Fruit fly (Drosophila melanogaster): ENCODE data around the gene Pvr.

Pvr gene

dm6 chr2L:8212666-8213270 is 26.9 kb downstream of the Pvr start, which contains the start of the genes CG8372 and CG8360 (continued):
- TF ChIP-seq lola (GFP tag; optimal IDR thresholded peaks at IDR 0.05) (no peak), N (GFP tag; optimal IDR thresholded peaks at IDR 0.05) (no peak), Vsx2 (GFP tag; optimal IDR thresholded peaks at IDR 0.05; ENCODE audit: partially characterized antibody) (no peak), Abd-B (GFP tag; optimal IDR thresholded peaks at IDR 0.05) (no peak), rgr (GFP tag; optimal IDR thresholded peaks at IDR 0.05) (peak; percentile 100), br (GFP tag; optimal IDR thresholded peaks at IDR 0.05) (peak; percentile 100), woc (GFP tag; optimal IDR thresholded peaks at IDR 0.05) (peak; percentile 99), Dif (GFP tag; optimal IDR thresholded peaks at IDR 0.05; ENCODE audit: partially characterized antibody) (no peak), CG32264 (GFP tag; optimal IDR thresholded peaks at IDR 0.05) (peak; percentile 99), Sp1 (GFP tag; optimal IDR thresholded peaks at IDR 0.05) (peak; percentile 99), sv (GFP tag; optimal IDR thresholded peaks at IDR 0.05) (peak; percentile 99)

dm6 chr2L:8211070-8211469 is 28.6 kb downstream of the Pvr start, which contains the start of gene Ssb-c31a:
Gene Ssb-c31a, plus strand, starts transcription at chr2L:8211347.
- TF ChIP-seq usp (GFP tag; optimal IDR thresholded peaks at IDR 0.05), result no peak
- TF ChIP-seq Rel (GFP tag; optimal IDR thresholded peaks at IDR 0.05), result no peak
- TF ChIP-seq Rel (tag; optimal IDR thresholded peaks at IDR 0.05), result peak; percentile 49
- peak; percentile 65 for TF ChIP-seq sv (GFP tag; optimal IDR thresholded peaks at IDR 0.05)
- no peak for TF ChIP-seq CrebA (GFP tag; optimal IDR thresholded peaks at IDR 0.05; ENCODE audit: borderline replicate concordance)
- no peak for TF ChIP-seq N (GFP tag; optimal IDR thresholded peaks at IDR 0.05)
- no peak for TF ChIP-seq dl (GFP tag; optimal IDR thresholded peaks at IDR 0.05; ENCODE audit: insufficient read depth in 1 of 2, partially characterized antibody in 2 of 2)
- TF ChIP-seq Hr78 (GFP tag; optimal IDR thresholded peaks at IDR 0.05), result no peak
- TF ChIP-seq jim (GFP tag; optimal IDR thresholded peaks at IDR 0.05), result no peak
- TF ChIP-seq ey (GFP tag; optimal IDR thresholded peaks at IDR 0.05), result peak; percentile 51
- peak; percentile 58 for TF ChIP-seq psq (GFP tag; optimal IDR thresholded peaks at IDR 0.05)
- TF ChIP-seq sage (GFP tag; optimal IDR thresholded peaks at IDR 0.05), result peak; percentile 48
- TF ChIP-seq pan (optimal IDR thresholded peaks at IDR 0.05), result no peak
- TF ChIP-seq Dfd (GFP tag; optimal IDR thresholded peaks at IDR 0.05), result no peak
- TF ChIP-seq rgr (GFP tag; optimal IDR thresholded peaks at IDR 0.05), result peak; percentile 72
- TF ChIP-seq CG32264 (GFP tag; optimal IDR thresholded peaks at IDR 0.05), result peak; percentile 34
- TF ChIP-seq brk (GFP tag; optimal IDR thresholded peaks at IDR 0.05), result peak; percentile 84
- peak; percentile 32 for TF ChIP-seq dmrt93B (GFP tag; optimal IDR thresholded peaks at IDR 0.05)
- peak; percentile 81 for TF ChIP-seq Hnf4 (GFP tag; optimal IDR thresholded peaks at IDR 0.05)
- peak; percentile 73 for TF ChIP-seq woc (GFP tag; optimal IDR thresholded peaks at IDR 0.05)
- TF ChIP-seq OdsH (GFP tag; optimal IDR thresholded peaks at IDR 0.05), result peak; percentile 60
- TF ChIP-seq Myc (optimal IDR thresholded peaks at IDR 0.05), result no peak
- TF ChIP-seq foxo (GFP tag; optimal IDR thresholded peaks at IDR 0.05), result peak; percentile 71 to 75
- peak; percentile 68 for TF ChIP-seq HLH106 (tag; optimal IDR thresholded peaks at IDR 0.05)
- peak; percentile 38 for TF ChIP-seq CG9705 (GFP tag; optimal IDR thresholded peaks at IDR 0.05)
- peak; percentile 80 for TF ChIP-seq br (GFP tag; optimal IDR thresholded peaks at IDR 0.05)
- peak; percentile 81 for TF ChIP-seq dsf (GFP tag; optimal IDR thresholded peaks at IDR 0.05; ENCODE audit: borderline replicate concordance)
- no peak for TF ChIP-seq Hr83 (GFP tag; optimal IDR thresholded peaks at IDR 0.05; ENCODE audit: poor library complexity, severe bottlenecking)
- no peak for TF ChIP-seq Vsx2 (GFP tag; optimal IDR thresholded peaks at IDR 0.05; ENCODE audit: partially characterized antibody)
- TF ChIP-seq Mio (GFP tag; optimal IDR thresholded peaks at IDR 0.05), result no peak
- TF ChIP-seq Abd-B (GFP tag; optimal IDR thresholded peaks at IDR 0.05), result no peak
- TF ChIP-seq tai (GFP tag; optimal IDR thresholded peaks at IDR 0.05), result peak; percentile 88
- no peak for TF ChIP-seq Dif (GFP tag; optimal IDR thresholded peaks at IDR 0.05; ENCODE audit: partially characterized antibody)
- TF ChIP-seq Jra (GFP tag; optimal IDR thresholded peaks at IDR 0.05), result peak; percentile 90
- TF ChIP-seq GATAd (GFP tag; optimal IDR thresholded peaks at IDR 0.05), result peak; percentile 61
- TF ChIP-seq h (GFP tag; optimal IDR thresholded peaks at IDR 0.05), result peak; percentile 83
- TF ChIP-seq fru (GFP tag; optimal IDR thresholded peaks at IDR 0.05), result peak; percentile 78
- no peak for TF ChIP-seq lola (GFP tag; optimal IDR thresholded peaks at IDR 0.05)
- peak; percentile 60 for TF ChIP-seq Sp1 (GFP tag; optimal IDR thresholded peaks at IDR 0.05)
